Worm (Caenorhabditis elegans) whole organism, late embryonic: Measurements from ENCODE around the gene vps-36.

Source experiments
- K02D7.2 ChIP-seq: sonication (generic microtip); optimal IDR thresholded peaks from 2 replicates; lab custom pipeline; 2017; ENCODE audit warnings: mild to moderate bottlenecking, missing genetic modification characterization, missing compliant biosample characterization
- ama-1 ChIP-seq: fragments of 150-350 bp; optimal IDR thresholded peaks from 2 replicates; lab custom pipeline; 2014
- ceh-45 ChIP-seq: fragments of 200-800 bp; sonication (Bioruptor generic); IDR thresholded peaks from 2 replicates; pipeline ENCODE4 v1.3.6; 2022; ENCODE audit warnings: missing genetic modification reagents, missing genetic modification characterization, missing compliant biosample characterization
- ceh-6 ChIP-seq: fragments of 200-800 bp; sonication (Bioruptor generic); optimal IDR thresholded peaks from 2 replicates; lab custom pipeline; 2018; ENCODE audit warnings: mild to moderate bottlenecking, missing genetic modification characterization, missing compliant biosample characterization
- fkh-10 ChIP-seq: fragments of 150-350 bp; optimal IDR thresholded peaks from 2 replicates; lab custom pipeline; 2014; ENCODE audit warnings: missing biosample characterization, missing genetic modification reagents, missing genetic modification characterization
- hlh-15 ChIP-seq: sonication (generic microtip); optimal IDR thresholded peaks from 2 replicates; lab custom pipeline; 2016; ENCODE audit warnings: missing genetic modification characterization, missing compliant biosample characterization
- nfya-1 ChIP-seq: sonication (generic microtip); optimal IDR thresholded peaks from 2 replicates; lab custom pipeline; 2017; ENCODE audit warnings: missing genetic modification characterization, mild to moderate bottlenecking, missing compliant biosample characterization, antibody characterized with exemption, moderate library complexity
- tbx-2 ChIP-seq: sonication (generic microtip); optimal IDR thresholded peaks from 2 replicates; lab custom pipeline; 2016; ENCODE audit warnings: missing genetic modification characterization, missing compliant biosample characterization

DNA sequence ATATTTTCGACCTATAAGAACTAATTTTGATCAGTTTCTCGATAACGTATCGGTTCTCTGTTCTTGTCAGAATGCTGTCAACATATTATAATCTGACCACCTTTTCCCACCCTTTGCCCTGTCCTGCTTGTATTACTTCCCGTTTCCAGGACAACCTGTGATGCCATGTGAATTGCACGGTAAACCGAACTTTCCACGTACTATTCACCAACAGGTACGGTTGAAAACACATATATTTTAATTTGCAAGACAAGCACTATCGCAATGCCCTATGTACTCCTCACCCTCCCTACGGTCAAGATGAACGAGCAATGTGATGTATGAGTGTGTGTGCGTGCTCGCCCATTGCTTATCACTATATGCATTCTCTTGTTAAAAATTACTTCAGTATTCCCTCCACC lies 48.7 kb upstream of the vps-36 start:
- no peak for TF ChIP-seq ceh-45 (GFP tag; lab: Robert Waterston, UW)
- no peak for TF ChIP-seq tbx-2
- no peak for TF ChIP-seq fkh-10 (GFP tag; lab: Kevin White, UChicago)
- no peak for TF ChIP-seq K02D7.2
- TF ChIP-seq hlh-15 (tag; lab: Kevin White, UChicago) = no peak
- TF ChIP-seq ama-1 = no peak
- no peak for TF ChIP-seq ceh-6 (GFP tag; lab: Kevin White, UChicago)
- no peak for TF ChIP-seq nfya-1 (tag; lab: Kevin White, UChicago)
